Worm (Caenorhabditis elegans) whole organism, late embryonic: ENCODE data around the gene F22F1.2.
"Not testable (repeated sequence)": the region's sequence is repeated elsewhere in the genome, so short reads cannot be mapped to it uniquely, and the experiment has no call there.

ENCODE experiments used
- C38D4.7 ChIP-seq: fragments of 200-800 bp; sonication (Bioruptor generic); optimal IDR thresholded peaks from 2 replicates; lab custom pipeline; 2018; ENCODE audit warnings: mild to moderate bottlenecking, missing genetic modification characterization, moderate library complexity, missing compliant biosample characterization
- K09A11.1 ChIP-seq: sonication (generic microtip); optimal IDR thresholded peaks from 2 replicates; lab custom pipeline; 2017; ENCODE audit warnings: antibody characterized with exemption, mild to moderate bottlenecking, missing genetic modification characterization, missing compliant biosample characterization; ENCODE audit not compliant: insufficient read depth
- Y22D7AL.16 ChIP-seq: sonication (generic microtip); optimal IDR thresholded peaks from 2 replicates; lab custom pipeline; 2016; ENCODE audit warnings: missing genetic modification characterization, missing compliant biosample characterization
- ahr-1 ChIP-seq: sonication (generic microtip); optimal IDR thresholded peaks from 2 replicates; lab custom pipeline; 2016; ENCODE audit warnings: missing genetic modification characterization, missing compliant biosample characterization
- ceh-18 ChIP-seq: sonication (generic microtip); optimal IDR thresholded peaks from 2 replicates; lab custom pipeline; 2016; ENCODE audit warnings: missing genetic modification characterization, missing compliant biosample characterization
- ceh-19 ChIP-seq: fragments of 200-800 bp; sonication (Bioruptor generic); optimal IDR thresholded peaks from 2 replicates; lab custom pipeline; 2018; ENCODE audit warnings: mild to moderate bottlenecking, missing genetic modification characterization, missing compliant biosample characterization
- ceh-31 ChIP-seq: sonication (generic microtip); optimal IDR thresholded peaks from 2 replicates; lab custom pipeline; 2016; ENCODE audit warnings: missing genetic modification characterization, missing compliant biosample characterization
- ceh-45 ChIP-seq: fragments of 200-800 bp; sonication (Bioruptor generic); IDR thresholded peaks from 2 replicates; pipeline ENCODE4 v1.3.6; 2022; ENCODE audit warnings: missing genetic modification reagents, missing genetic modification characterization, missing compliant biosample characterization
- ceh-9 ChIP-seq: sonication (generic microtip); optimal IDR thresholded peaks from 2 replicates; lab custom pipeline; 2016; ENCODE audit warnings: mild to moderate bottlenecking, missing genetic modification characterization, inconsistent platforms, missing compliant biosample characterization
- che-1 ChIP-seq: sonication (generic microtip); optimal IDR thresholded peaks from 2 replicates; lab custom pipeline; 2016; ENCODE audit warnings: mild to moderate bottlenecking, missing genetic modification characterization, missing compliant biosample characterization
- dmd-4 ChIP-seq: sonication (generic microtip); optimal IDR thresholded peaks from 2 replicates; lab custom pipeline; 2016; ENCODE audit warnings: borderline replicate concordance, missing genetic modification characterization, missing compliant biosample characterization
- dve-1 ChIP-seq: sonication (generic microtip); optimal IDR thresholded peaks from 2 replicates; lab custom pipeline; 2017; ENCODE audit warnings: antibody characterized with exemption, mild to moderate bottlenecking, missing genetic modification characterization, missing compliant biosample characterization
- elt-4 ChIP-seq: sonication (generic microtip); optimal IDR thresholded peaks from 2 replicates; lab custom pipeline; 2016; ENCODE audit warnings: missing genetic modification characterization, missing compliant biosample characterization
- fkh-10 ChIP-seq: fragments of 150-350 bp; optimal IDR thresholded peaks from 2 replicates; lab custom pipeline; 2014; ENCODE audit warnings: missing biosample characterization, missing genetic modification reagents, missing genetic modification characterization
- fkh-6 ChIP-seq: sonication (generic microtip); optimal IDR thresholded peaks from 2 replicates; lab custom pipeline; 2016; ENCODE audit warnings: missing genetic modification characterization, missing compliant biosample characterization
- hlh-15 ChIP-seq: sonication (generic microtip); optimal IDR thresholded peaks from 2 replicates; lab custom pipeline; 2016; ENCODE audit warnings: missing genetic modification characterization, missing compliant biosample characterization
- hlh-30 ChIP-seq: sonication (generic microtip); optimal IDR thresholded peaks from 2 replicates; lab custom pipeline; 2017; ENCODE audit warnings: antibody characterized with exemption, missing genetic modification characterization, missing compliant biosample characterization; ENCODE audit not compliant: insufficient read depth
- hlh-6 ChIP-seq: sonication (generic microtip); optimal IDR thresholded peaks from 2 replicates; lab custom pipeline; 2016; ENCODE audit warnings: missing genotype, missing genetic modification characterization, missing compliant biosample characterization
- madf-2 ChIP-seq: sonication (generic microtip); optimal IDR thresholded peaks from 2 replicates; lab custom pipeline; 2017; ENCODE audit warnings: missing genetic modification characterization, missing compliant biosample characterization
- nfya-1 ChIP-seq: sonication (generic microtip); optimal IDR thresholded peaks from 2 replicates; lab custom pipeline; 2017; ENCODE audit warnings: missing genetic modification characterization, mild to moderate bottlenecking, missing compliant biosample characterization, antibody characterized with exemption, moderate library complexity
- nhr-232 ChIP-seq: sonication (generic microtip); optimal IDR thresholded peaks from 2 replicates; lab custom pipeline; 2016; ENCODE audit warnings: missing genetic modification characterization, missing compliant biosample characterization
- npax-4 ChIP-seq: sonication (generic microtip); optimal IDR thresholded peaks from 2 replicates; lab custom pipeline; 2016; ENCODE audit warnings: missing genetic modification characterization, missing compliant biosample characterization
- pat-9 ChIP-seq: fragments of 200-800 bp; sonication (Bioruptor generic); optimal IDR thresholded peaks from 2 replicates; lab custom pipeline; 2018; ENCODE audit warnings: mild to moderate bottlenecking, missing genetic modification characterization, moderate library complexity, missing compliant biosample characterization
- pax-1 ChIP-seq: fragments of 150-350 bp; optimal IDR thresholded peaks from 2 replicates; lab custom pipeline; 2014; ENCODE audit warnings: missing biosample characterization, missing genetic modification characterization
- pha-2 ChIP-seq: sonication (generic microtip); optimal IDR thresholded peaks from 2 replicates; lab custom pipeline; 2017; ENCODE audit warnings: mild to moderate bottlenecking, missing genetic modification characterization, missing compliant biosample characterization
- pha-4 ChIP-seq: fragments of 150-350 bp; optimal IDR thresholded peaks from 2 replicates; lab custom pipeline; 2018; ENCODE audit warnings: missing biosample characterization, missing genetic modification reagents, missing genetic modification characterization
- pqm-1 ChIP-seq: sonication (generic microtip); optimal IDR thresholded peaks from 2 replicates; lab custom pipeline; 2016; ENCODE audit warnings: missing genetic modification characterization, missing compliant biosample characterization
- pros-1 ChIP-seq: fragments of 150-350 bp; optimal IDR thresholded peaks from 2 replicates; lab custom pipeline; 2014; ENCODE audit warnings: missing biosample characterization, missing genetic modification reagents, missing genetic modification characterization
- sdc-2 ChIP-seq: sonication (generic microtip); optimal IDR thresholded peaks from 2 replicates; lab custom pipeline; 2016; ENCODE audit warnings: missing genotype, missing genetic modification characterization, missing compliant biosample characterization
- sox-2 ChIP-seq: fragments of 200-800 bp; sonication (Bioruptor generic); IDR thresholded peaks from 2 replicates; pipeline ENCODE4 v1.3.6; 2022; ENCODE audit warnings: missing genetic modification reagents, missing genetic modification characterization, missing compliant biosample characterization
- syd-9 ChIP-seq: sonication (generic microtip); optimal IDR thresholded peaks from 2 replicates; lab custom pipeline; 2016; ENCODE audit warnings: mild to moderate bottlenecking, missing genetic modification characterization, moderate library complexity, missing compliant biosample characterization
- tbx-2 ChIP-seq: sonication (generic microtip); optimal IDR thresholded peaks from 2 replicates; lab custom pipeline; 2016; ENCODE audit warnings: missing genetic modification characterization, missing compliant biosample characterization
- tbx-7 ChIP-seq: sonication (generic microtip); optimal IDR thresholded peaks from 2 replicates; lab custom pipeline; 2016; ENCODE audit warnings: missing genotype, missing genetic modification characterization, missing compliant biosample characterization
- unc-3 ChIP-seq, 2 experiments: fragments of 200-800 bp in 1 of 2; sonication (Bioruptor generic) in 1 of 2; sonication (generic microtip) in 1 of 2; conservative IDR thresholded peaks in 1 of 2; optimal IDR thresholded peaks in 1 of 2; 2 replicates each; pipeline versions ENCODE4 v1.3.6 to Lab custom; 2016 to 2022; ENCODE audit warnings: missing compliant biosample characterization in 2 of 2, missing genetic modification characterization in 2 of 2, missing genetic modification reagents in 1 of 2
- unc-42 ChIP-seq: sonication (generic microtip); optimal IDR thresholded peaks from 2 replicates; lab custom pipeline; 2016; ENCODE audit warnings: missing genotype, missing genetic modification characterization, missing compliant biosample characterization
- unc-86 ChIP-seq: sonication (generic microtip); optimal IDR thresholded peaks from 2 replicates; lab custom pipeline; 2016; ENCODE audit warnings: missing genetic modification characterization, missing compliant biosample characterization
- zip-5 ChIP-seq: sonication (generic microtip); optimal IDR thresholded peaks from 2 replicates; lab custom pipeline; 2016; ENCODE audit warnings: missing genetic modification characterization, missing compliant biosample characterization

Gene F22F1.2

DNA sequence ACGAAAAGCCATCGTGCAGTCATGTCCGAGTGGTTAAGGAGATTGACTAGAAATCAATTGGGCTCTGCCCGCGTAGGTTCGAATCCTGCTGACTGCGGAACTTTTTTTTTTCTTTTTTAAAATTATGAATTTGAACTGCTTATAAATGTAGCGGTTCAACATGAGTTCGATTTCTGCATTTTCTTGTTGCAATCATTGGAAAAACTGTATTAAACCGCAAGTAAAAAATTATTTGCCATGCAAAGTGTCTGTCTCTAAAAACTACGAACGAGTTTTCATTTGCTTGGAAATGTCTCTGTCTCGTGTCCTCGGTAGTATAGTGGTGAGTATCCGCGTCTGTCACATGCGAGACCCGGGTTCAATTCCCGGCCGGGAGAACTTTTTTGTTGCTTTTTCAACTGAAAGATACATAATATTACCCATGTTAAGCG is 4.9 kb upstream of the F22F1.2 start:
- TF ChIP-seq ceh-18 (tag; lab: Kevin White, UChicago) (peak; percentile 7), nfya-1 (peak; percentile 20), unc-86 (tag; lab: Kevin White, UChicago) (peak; percentile 8), ceh-45 (GFP tag; lab: Robert Waterston, UW) (0 out of 2 replicates have a peak, but pooled peaks have one; percentile 29), dve-1 (tag; lab: Kevin White, UChicago) (peak; percentile 13), unc-3 (GFP tag; conservative IDR thresholded peaks at IDR 0.05; lab: Robert Waterston, UW) (peak; percentile 54), hlh-30 (tag; lab: Kevin White, UChicago) (peak; percentile 79), K09A11.1 (tag; lab: Kevin White, UChicago) (peak; percentile 2)
- not testable (repeated sequence) for TF ChIP-seq unc-3 (tag; optimal IDR thresholded peaks at IDR 0.05; lab: Kevin White, UChicago)
- TF ChIP-seq, all 69 proteins: peak for 8; not testable (repeated sequence) for 61

DNA sequence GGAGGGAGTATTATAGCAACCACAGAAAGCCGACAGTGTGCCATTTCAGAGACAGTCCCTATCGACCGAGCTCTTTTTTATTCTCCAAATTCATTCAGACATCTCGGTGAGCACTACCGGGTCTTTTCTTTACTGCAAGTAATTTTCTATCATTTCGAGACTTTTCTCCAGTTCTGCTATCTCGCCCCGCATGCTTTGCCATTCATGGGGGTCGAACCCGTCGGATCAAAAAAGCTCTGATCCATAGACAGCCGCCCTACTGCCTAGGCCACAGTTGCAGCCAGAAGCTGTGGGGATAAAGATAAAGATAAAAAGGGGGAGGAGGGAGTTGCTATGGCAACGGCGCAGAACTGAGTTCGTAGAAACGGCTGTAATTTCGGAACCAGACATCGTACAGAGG is 888 bp upstream of the F22F1.2 start:
- TF ChIP-seq ahr-1 (tag; lab: Kevin White, UChicago) = no peak

- TF ChIP-seq fkh-6 (tag; lab: Kevin White, UChicago) (no peak), pha-2 (tag; lab: Kevin White, UChicago) (no peak), pros-1 (tag; lab: Kevin White, UChicago) (no peak), sdc-2 (tag; lab: Kevin White, UChicago) (no peak), unc-86 (tag; lab: Kevin White, UChicago) (no peak)
Measured at ce11 chrX:8148993-8149392, 1.5 kb downstream of the F22F1.2 start.

DNA sequence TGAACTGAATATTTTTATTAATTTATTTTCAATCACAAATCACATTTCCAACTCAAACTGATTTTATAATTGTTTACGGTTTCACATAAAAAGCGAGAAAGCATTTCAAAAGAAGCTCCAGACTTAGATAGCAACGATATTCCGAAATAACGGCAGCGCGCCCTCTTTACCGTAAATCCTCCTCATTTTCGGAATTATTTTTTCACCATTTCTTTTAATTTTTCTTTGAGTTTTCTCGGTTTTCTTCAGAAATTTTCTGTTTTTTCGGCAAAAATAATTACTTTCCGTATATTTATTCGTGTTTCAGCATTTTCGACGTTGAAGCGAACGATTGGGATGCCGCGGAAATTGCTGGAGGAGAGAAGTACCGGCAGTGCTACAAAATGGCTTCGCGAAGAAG is 3.1 kb downstream of the F22F1.2 start, which contains the start of gene C02B8.1:
Gene C02B8.1, plus strand, starts transcription at position 301 of the 400 bp plus-strand sequence.
- no peak for TF ChIP-seq ceh-31 (tag; lab: Kevin White, UChicago)
- no peak for TF ChIP-seq tbx-7
- no peak for TF ChIP-seq hlh-30 (tag; lab: Kevin White, UChicago)
- no peak for TF ChIP-seq sox-2 (GFP tag; lab: Robert Waterston, UW)
- no peak for TF ChIP-seq pha-4 (tag; lab: Kevin White, UChicago)
- TF ChIP-seq npax-4 (tag; lab: Kevin White, UChicago) = no peak
- no peak for TF ChIP-seq unc-42 (tag; lab: Kevin White, UChicago)
- no peak for TF ChIP-seq C38D4.7 (GFP tag; lab: Kevin White, UChicago)
- no peak for TF ChIP-seq elt-4 (tag; lab: Kevin White, UChicago)
- no peak for TF ChIP-seq ceh-19 (GFP tag; lab: Kevin White, UChicago)
- TF ChIP-seq hlh-6 (tag; lab: Kevin White, UChicago) = no peak
- no peak for TF ChIP-seq che-1
- no peak for TF ChIP-seq pat-9 (tag; lab: Kevin White, UChicago)
- TF ChIP-seq nhr-232 = no peak

ce11 chrX:8139146-8139545 is 11.4 kb downstream of the F22F1.2 start, which contains the start of gene C02B8.3:
TSS of gene C02B8.3 (plus strand) at chrX:8139446.
- TF ChIP-seq unc-86 (tag; lab: Kevin White, UChicago) (no peak), C38D4.7 (GFP tag; lab: Kevin White, UChicago) (no peak), fkh-10 (GFP tag; lab: Kevin White, UChicago) (no peak), hlh-15 (no peak), hlh-30 (tag; lab: Kevin White, UChicago) (no peak), ceh-45 (GFP tag; lab: Robert Waterston, UW) (no peak)

ce11 chrX:8137779-8138178 is 12.7 kb downstream of the F22F1.2 start, which contains the start of gene C02B8.7:
TSS of gene C02B8.7 (minus strand) at chrX:8137879.
- TF ChIP-seq pha-2 (tag; lab: Kevin White, UChicago) = no peak
- no peak for TF ChIP-seq hlh-30 (tag; lab: Kevin White, UChicago)
- no peak for TF ChIP-seq pax-1 (tag; lab: Kevin White, UChicago)
- no peak for TF ChIP-seq unc-42 (tag; lab: Kevin White, UChicago)
- no peak for TF ChIP-seq pqm-1
- no peak for TF ChIP-seq ceh-31 (tag; lab: Kevin White, UChicago)
- TF ChIP-seq sdc-2 (tag; lab: Kevin White, UChicago) = no peak
- TF ChIP-seq elt-4 (tag; lab: Kevin White, UChicago) = no peak
- TF ChIP-seq Y22D7AL.16 (tag; lab: Kevin White, UChicago) = no peak
- no peak for TF ChIP-seq ceh-9
- no peak for TF ChIP-seq syd-9 (tag; lab: Kevin White, UChicago)
- TF ChIP-seq madf-2 = no peak
- TF ChIP-seq tbx-2 (tag; lab: Kevin White, UChicago) = no peak
- TF ChIP-seq sox-2 (GFP tag; lab: Robert Waterston, UW) = no peak
- no peak for TF ChIP-seq zip-5 (tag; lab: Kevin White, UChicago)
- no peak for TF ChIP-seq dmd-4 (tag; lab: Kevin White, UChicago)
